In the genomic region with DNA sequence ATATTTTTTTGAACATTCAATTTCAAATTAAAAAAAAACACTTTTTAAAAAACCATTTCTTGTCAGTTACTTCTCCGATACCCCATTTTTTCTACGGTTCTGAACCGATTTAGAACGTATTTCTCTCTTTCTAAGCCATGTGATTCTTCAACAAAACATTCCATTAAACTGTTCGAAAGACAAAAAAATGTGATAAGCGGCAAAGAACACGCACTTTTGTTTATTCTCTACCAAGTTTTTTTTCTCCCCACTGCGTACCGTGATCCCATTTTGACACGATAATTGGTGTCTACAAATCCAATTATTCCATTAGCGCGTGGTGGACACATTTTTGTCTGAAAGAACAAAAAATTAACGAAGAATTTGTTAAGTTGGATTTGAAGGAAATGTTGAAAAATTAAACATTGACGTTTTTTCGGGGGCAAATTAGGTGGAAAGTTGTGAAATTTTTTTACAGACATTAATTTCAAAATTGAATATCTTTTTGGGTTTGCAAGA, we compare ENCODE assay signal across 5 worm cellular contexts.
TF ChIP-seq lines count a peak whose summit lies in the region.

No protein-coding gene starts in this region.

TF ChIP-seq in whole organism, L1 larva, 84 proteins besides CTCF, POLR2A, EP300 and RAD21 (continues in another document):
- peak; percentile 42 for TF ChIP-seq lin-14 (GFP tag; optimal IDR thresholded peaks at IDR 0.05; lab: Kevin White, UChicago)
- no peak for TF ChIP-seq unc-86 (tag; optimal IDR thresholded peaks at IDR 0.05; lab: Kevin White, UChicago)
- peak; percentile 22 for TF ChIP-seq blmp-1 (tag; optimal IDR thresholded peaks at IDR 0.05; lab: Kevin White, UChicago)
- no peak for TF ChIP-seq sptf-1 (tag; optimal IDR thresholded peaks at IDR 0.05; lab: Kevin White, UChicago)
- no peak for TF ChIP-seq fkh-4 (tag; optimal IDR thresholded peaks at IDR 0.05; lab: Kevin White, UChicago; ENCODE audit: borderline replicate concordance)
- no peak for TF ChIP-seq hpl-2 (GFP tag; optimal IDR thresholded peaks at IDR 0.05; lab: Kevin White, UChicago)
- TF ChIP-seq fos-1 (tag; optimal IDR thresholded peaks at IDR 0.05; lab: Kevin White, UChicago): no peak
- TF ChIP-seq ztf-4 (tag; optimal IDR thresholded peaks at IDR 0.05; lab: Kevin White, UChicago): no peak
- TF ChIP-seq nhr-71 (tag; optimal IDR thresholded peaks at IDR 0.05; lab: Kevin White, UChicago): peak; percentile 24
- TF ChIP-seq tlp-1 (tag; optimal IDR thresholded peaks at IDR 0.05; lab: Kevin White, UChicago): no peak
- peak; percentile 49 for TF ChIP-seq nhr-19 (GFP tag; conservative IDR thresholded peaks at IDR 0.05; lab: Robert Waterston, UW)
- TF ChIP-seq mep-1 (tag; optimal IDR thresholded peaks at IDR 0.05; lab: Kevin White, UChicago): no peak
- TF ChIP-seq ceh-88 (GFP tag; IDR thresholded peaks at IDR 0.05; lab: Robert Waterston, UW): no peak
- no peak for TF ChIP-seq sox-4 (tag; optimal IDR thresholded peaks at IDR 0.05; lab: Kevin White, UChicago)
- peak; percentile 86 for TF ChIP-seq nhr-85 (tag; lab: Kevin White, UChicago)
- TF ChIP-seq aly-2 (tag; optimal IDR thresholded peaks at IDR 0.05; lab: Kevin White, UChicago): no peak
- no peak for TF ChIP-seq Y116A8C.19 (tag; optimal IDR thresholded peaks at IDR 0.05; lab: Kevin White, UChicago; ENCODE audit: borderline replicate concordance)

TF ChIP-seq in whole organism, L2 larva, 48 proteins besides CTCF, POLR2A, EP300 and RAD21:
- TF ChIP-seq nhr-129 (tag; optimal IDR thresholded peaks at IDR 0.05; lab: Kevin White, UChicago) (peak; percentile 13), lsy-2 (tag; optimal IDR thresholded peaks at IDR 0.05; lab: Kevin White, UChicago) (no peak)

TF ChIP-seq in whole organism, L3 larva, 47 proteins besides CTCF, POLR2A, EP300 and RAD21:
- TF ChIP-seq jun-1 (tag; optimal IDR thresholded peaks at IDR 0.05; lab: Kevin White, UChicago) (no peak), nhr-43 (tag; optimal IDR thresholded peaks at IDR 0.05; lab: Kevin White, UChicago; ENCODE audit: poor library complexity, severe bottlenecking) (peak; percentile 40), nhr-25 (tag; optimal IDR thresholded peaks at IDR 0.05; lab: Kevin White, UChicago) (peak; percentile 1), pha-4 (tag; optimal IDR thresholded peaks at IDR 0.05; lab: Kevin White, UChicago) (no peak)

TF ChIP-seq in whole organism, L4 larva, 104 proteins besides CTCF, POLR2A, EP300 and RAD21:
- TF ChIP-seq hlh-11 (tag; optimal IDR thresholded peaks at IDR 0.05; lab: Kevin White, UChicago) (peak; percentile 14), mdl-1 (tag; optimal IDR thresholded peaks at IDR 0.05; lab: Kevin White, UChicago) (peak in 1 of 2 experiments; percentile 45), unc-62 (GFP tag; optimal IDR thresholded peaks at IDR 0.05 in 1 of 2; lab: Kevin White, UChicago) (peak in 1 of 2 experiments; percentile 69), unc-62 (tag; optimal IDR thresholded peaks at IDR 0.05; lab: Kevin White, UChicago) (no peak), spr-3 (GFP tag; optimal IDR thresholded peaks at IDR 0.05; lab: Kevin White, UChicago) (no peak), rbr-2 (tag; optimal IDR thresholded peaks at IDR 0.05; lab: Kevin White, UChicago) (no peak)

TF ChIP-seq in whole organism, young adult, 124 proteins besides CTCF, POLR2A, EP300 and RAD21:
- TF ChIP-seq dpff-1 (tag; optimal IDR thresholded peaks at IDR 0.05; lab: Kevin White, UChicago) (no peak), somi-1 (GFP tag; optimal IDR thresholded peaks at IDR 0.05; lab: Kevin White, UChicago) (peak; percentile 51), ztf-25 (GFP tag; IDR thresholded peaks at IDR 0.05; lab: Robert Waterston, UW) (no peak), nfya-1 (tag; optimal IDR thresholded peaks at IDR 0.05; lab: Kevin White, UChicago; ENCODE audit: borderline replicate concordance, insufficient read depth) (no peak), ceh-58 (GFP tag; IDR thresholded peaks at IDR 0.05; lab: Robert Waterston, UW) (no peak), ztf-26 (tag; optimal IDR thresholded peaks at IDR 0.05; lab: Kevin White, UChicago) (peak; percentile 35), akir-1 (GFP tag; optimal IDR thresholded peaks at IDR 0.05; lab: Kevin White, UChicago) (no peak), bed-2 (GFP tag; IDR thresholded peaks at IDR 0.05; lab: Robert Waterston, UW) (no peak), B0019.2 (GFP tag; conservative IDR thresholded peaks at IDR 0.05; lab: Robert Waterston, UW) (no peak), cebp-1 (GFP tag; IDR thresholded peaks at IDR 0.05; lab: Robert Waterston, UW) (no peak), cebp-1 (tag; optimal IDR thresholded peaks at IDR 0.05; lab: Kevin White, UChicago) (peak; percentile 10), repo-1 (tag; optimal IDR thresholded peaks at IDR 0.05; lab: Kevin White, UChicago) (no peak)
